Worm (Caenorhabditis elegans) whole organism, midembryonic: Measurements from ENCODE around the gene srh-98.

Experiments
- T22C8.4 ChIP-seq: fragments of 200-800 bp; sonication (Bioruptor generic); IDR thresholded peaks from 2 replicates; pipeline ENCODE4 v1.3.6; 2022; ENCODE audit warnings: missing genetic modification characterization, missing compliant biosample characterization
- cog-1 ChIP-seq: sonication (generic microtip); optimal IDR thresholded peaks from 2 replicates; lab custom pipeline; 2016; ENCODE audit warnings: missing genetic modification characterization, missing compliant biosample characterization
- flt-1 ChIP-seq: fragments of 200-800 bp; sonication (Bioruptor generic); IDR thresholded peaks from 2 replicates; pipeline ENCODE4 v1.3.6; 2022; ENCODE audit warnings: missing genetic modification characterization, missing compliant biosample characterization
- klf-2 ChIP-seq: fragments of 200-800 bp; sonication (Bioruptor generic); conservative IDR thresholded peaks from 2 replicates; pipeline ENCODE4 v1.3.6; 2022; ENCODE audit warnings: missing genetic modification reagents, missing genetic modification characterization, missing compliant biosample characterization
- med-1 ChIP-seq: sonication (generic microtip); optimal IDR thresholded peaks from 2 replicates; lab custom pipeline; 2017; ENCODE audit warnings: missing genetic modification characterization, mild to moderate bottlenecking, missing compliant biosample characterization, antibody characterized with exemption, missing genetic modification reagents; ENCODE audit not compliant: insufficient read depth
- ref-1 ChIP-seq: fragments of 200-800 bp; sonication (Bioruptor generic); conservative IDR thresholded peaks from 2 replicates; pipeline ENCODE4 v1.3.6; 2022; ENCODE audit warnings: missing genetic modification reagents, missing genetic modification characterization, missing compliant biosample characterization
- tab-1 ChIP-seq: fragments of 200-800 bp; sonication (Bioruptor generic); IDR thresholded peaks from 2 replicates; pipeline ENCODE4 v1.3.6; 2022; ENCODE audit warnings: missing genetic modification characterization, missing compliant biosample characterization
- ztf-23 ChIP-seq: fragments of 200-800 bp; sonication (Bioruptor generic); IDR thresholded peaks from 2 replicates; pipeline ENCODE4 v1.3.6; 2022; ENCODE audit warnings: missing genetic modification reagents, missing genetic modification characterization, missing compliant biosample characterization
- ztf-29 ChIP-seq: fragments of 200-800 bp; sonication (Bioruptor generic); IDR thresholded peaks from 2 replicates; pipeline ENCODE4 v1.3.6; 2022; ENCODE audit warnings: missing genetic modification reagents, missing genetic modification characterization, missing compliant biosample characterization

srh-98 gene

DNA sequence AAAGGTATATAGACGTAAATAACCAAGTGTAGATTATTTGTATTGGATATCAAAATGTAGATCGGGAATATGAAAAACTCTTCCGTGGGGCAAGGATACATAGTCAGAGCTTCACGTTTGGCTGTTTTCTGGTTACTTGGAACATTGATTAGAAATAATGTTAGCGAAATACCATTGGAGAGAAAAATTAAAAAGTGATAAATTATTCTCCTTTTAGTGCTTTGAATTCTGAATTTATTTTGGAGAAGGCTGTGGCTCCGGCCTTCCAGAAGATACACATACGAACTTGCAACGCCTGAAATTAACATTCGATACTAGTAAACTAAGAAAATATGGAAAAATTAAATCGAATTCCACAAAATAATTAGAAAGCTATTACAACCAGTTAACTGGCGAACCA, at the start of gene srh-98:
Gene srh-98, minus strand, starts transcription at position 101 of the 400 bp plus-strand sequence.
- no peak for TF ChIP-seq T22C8.4 (GFP tag; lab: Robert Waterston, UW)
- no peak for TF ChIP-seq flt-1 (GFP tag; lab: Robert Waterston, UW)
- no peak for TF ChIP-seq ztf-29
- no peak for TF ChIP-seq ref-1 (GFP tag; lab: Robert Waterston, UW)
- no peak for TF ChIP-seq klf-2 (GFP tag; lab: Robert Waterston, UW)

DNA sequence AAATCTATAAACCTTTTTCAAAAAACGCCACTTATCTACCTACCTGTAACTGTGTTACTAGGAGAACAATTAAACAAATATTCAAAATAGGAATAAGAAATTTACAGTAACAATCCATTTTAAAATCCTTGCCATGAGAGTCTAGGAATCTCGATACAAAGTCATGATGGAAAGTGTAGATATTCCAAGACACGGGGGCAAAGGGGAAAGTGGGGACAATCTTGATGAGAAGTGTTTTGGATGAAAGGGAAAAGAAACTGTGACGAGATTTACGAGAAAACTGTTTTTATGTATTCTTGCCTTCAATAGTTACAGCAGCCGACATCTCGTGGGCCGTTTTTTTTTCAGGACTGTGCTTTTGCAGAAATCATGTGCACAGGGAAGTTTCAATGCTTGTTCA, 46.6 kb upstream of the srh-98 start, which contains the start of gene F28G4.2:
Gene F28G4.2, minus strand, starts transcription at position 175 of the 400 bp plus-strand sequence.
- no peak for TF ChIP-seq ztf-23 (GFP tag; lab: Robert Waterston, UW)

DNA sequence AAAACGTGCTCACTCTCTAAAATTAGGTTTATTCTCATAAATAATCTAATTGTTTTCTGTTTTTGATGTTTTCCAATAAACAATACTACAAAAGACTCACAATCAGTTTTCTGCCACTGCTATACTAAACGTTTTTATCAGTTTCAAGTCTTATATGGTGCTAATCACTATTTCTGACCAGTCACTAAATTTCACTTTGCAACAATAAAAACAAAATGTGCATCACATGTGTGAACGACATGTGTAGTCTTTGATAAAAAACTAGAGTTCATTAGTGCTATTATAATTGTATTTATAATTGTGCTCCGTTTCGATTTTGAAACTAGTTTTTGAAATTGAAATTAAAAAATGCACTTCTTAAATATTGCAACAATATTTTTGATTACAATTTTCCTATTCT, 42.4 kb upstream of the srh-98 start, which contains the start of gene cyp-37B1:
Gene cyp-37B1, plus strand, starts transcription at position 199 of the 400 bp plus-strand sequence.
- TF ChIP-seq ztf-23 (GFP tag; lab: Robert Waterston, UW) = no peak
- no peak for TF ChIP-seq T22C8.4 (GFP tag; lab: Robert Waterston, UW)
- TF ChIP-seq flt-1 (GFP tag; lab: Robert Waterston, UW) = no peak
- no peak for TF ChIP-seq ztf-29
- no peak for TF ChIP-seq ref-1 (GFP tag; lab: Robert Waterston, UW)
- TF ChIP-seq klf-2 (GFP tag; lab: Robert Waterston, UW) = no peak
- no peak for TF ChIP-seq cog-1 (tag; lab: Kevin White, UChicago)
- TF ChIP-seq tab-1 (GFP tag; lab: Robert Waterston, UW) = no peak
- no peak for TF ChIP-seq med-1 (GFP tag; lab: Kevin White, UChicago)

DNA sequence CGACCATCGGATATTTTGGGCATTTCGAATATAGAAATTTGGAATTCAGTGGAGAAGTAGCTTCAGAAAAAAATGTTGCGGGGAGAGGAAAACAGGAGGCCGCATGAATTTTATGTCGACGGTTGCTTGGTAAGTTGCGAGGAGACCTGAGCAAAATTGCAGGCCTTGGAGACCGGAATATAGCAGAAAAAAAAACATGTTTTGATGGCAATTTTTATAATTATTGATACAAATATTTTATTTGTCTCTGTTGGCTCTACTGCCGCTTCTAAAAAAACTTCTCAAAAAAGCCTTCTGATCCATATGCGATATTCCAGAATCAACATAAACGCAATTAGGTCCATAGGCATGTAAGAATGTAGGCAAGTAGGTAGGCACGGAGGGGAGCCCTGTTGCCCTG, 39.8 kb upstream of the srh-98 start, which contains the start of gene pacl-1:
Gene pacl-1, minus strand, starts transcription at position 101 of the 400 bp plus-strand sequence.
- TF ChIP-seq ztf-29 = no peak
- TF ChIP-seq ztf-23 (GFP tag; lab: Robert Waterston, UW) = no peak
- no peak for TF ChIP-seq med-1 (GFP tag; lab: Kevin White, UChicago)

DNA sequence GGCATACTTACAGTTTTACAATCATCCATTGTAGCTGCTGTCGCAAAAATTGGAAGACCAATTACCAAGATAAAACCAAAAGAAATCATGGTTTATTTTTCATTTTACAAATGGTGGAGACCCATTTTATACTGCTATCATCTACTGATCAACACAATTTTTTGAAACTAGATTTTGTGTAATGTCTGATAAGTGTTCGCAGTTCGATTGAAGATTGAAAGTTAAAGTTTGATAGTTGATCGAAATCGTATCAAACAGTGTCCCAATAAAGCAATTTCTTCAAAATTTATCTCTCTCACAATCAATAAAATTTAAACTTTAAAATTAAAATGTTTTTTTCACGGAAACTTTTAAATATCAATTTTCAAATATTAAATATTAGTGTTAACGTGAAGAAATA, 35.6 kb upstream of the srh-98 start, which contains the start of gene T13F3.6:
Gene T13F3.6, minus strand, starts transcription at position 101 of the 400 bp plus-strand sequence.
- TF ChIP-seq ztf-23 (GFP tag; lab: Robert Waterston, UW) (no peak), ztf-29 (no peak)

DNA sequence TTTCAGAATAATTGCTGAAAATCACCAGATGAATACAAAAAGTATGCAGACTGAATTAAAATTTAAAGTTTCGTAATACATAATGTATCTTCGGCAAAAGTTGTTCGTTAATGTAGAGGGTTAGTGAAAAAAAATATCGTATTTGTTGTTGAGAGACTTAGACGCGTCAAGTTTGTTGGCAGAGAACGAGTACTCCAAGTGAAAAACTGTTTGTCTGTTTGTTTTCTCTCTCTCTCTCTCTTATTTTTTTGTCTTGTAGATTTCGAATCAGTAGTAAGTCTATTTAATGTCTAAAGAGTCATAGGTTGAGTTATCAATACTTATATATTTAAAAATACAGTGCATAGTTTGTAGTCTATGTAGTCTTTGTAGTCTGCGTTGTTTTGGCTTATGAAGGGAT, 34.0 kb upstream of the srh-98 start, which contains the start of the genes fbxa-2 and T13F3.8:
Gene fbxa-2, minus strand, starts transcription at position 101 of the 400 bp plus-strand sequence.
Gene T13F3.8, plus strand, starts transcription at position 245 of the 400 bp plus-strand sequence.
- TF ChIP-seq flt-1 (GFP tag; lab: Robert Waterston, UW) = no peak

DNA sequence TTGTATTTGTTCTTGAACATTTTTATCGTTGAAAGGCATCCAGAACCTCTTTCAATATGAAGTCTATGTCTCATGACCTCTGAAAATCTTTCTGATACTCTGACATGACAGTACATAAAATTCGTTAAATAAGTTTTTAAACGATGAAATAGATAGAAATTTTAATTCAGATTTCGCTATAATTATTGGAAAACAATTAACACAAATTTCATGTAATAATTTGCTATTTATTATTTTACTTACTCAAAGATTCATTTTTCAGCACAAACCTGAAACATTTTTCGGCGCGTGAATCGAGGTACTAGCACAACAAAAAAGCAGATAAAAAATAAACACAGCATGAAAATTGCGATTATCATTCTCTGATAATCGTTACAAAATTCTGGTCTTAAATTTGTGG, 31.0 kb upstream of the srh-98 start, which contains the start of gene T13F3.4:
Gene T13F3.4, minus strand, starts transcription at position 101 of the 400 bp plus-strand sequence.
- no peak for TF ChIP-seq cog-1 (tag; lab: Kevin White, UChicago)
- TF ChIP-seq T22C8.4 (GFP tag; lab: Robert Waterston, UW) = no peak
- TF ChIP-seq ztf-29 = no peak
- TF ChIP-seq med-1 (GFP tag; lab: Kevin White, UChicago) = no peak
- TF ChIP-seq tab-1 (GFP tag; lab: Robert Waterston, UW) = no peak
- TF ChIP-seq flt-1 (GFP tag; lab: Robert Waterston, UW) = no peak
- TF ChIP-seq ztf-23 (GFP tag; lab: Robert Waterston, UW) = no peak
- TF ChIP-seq ref-1 (GFP tag; lab: Robert Waterston, UW) = no peak
- TF ChIP-seq klf-2 (GFP tag; lab: Robert Waterston, UW) = no peak

DNA sequence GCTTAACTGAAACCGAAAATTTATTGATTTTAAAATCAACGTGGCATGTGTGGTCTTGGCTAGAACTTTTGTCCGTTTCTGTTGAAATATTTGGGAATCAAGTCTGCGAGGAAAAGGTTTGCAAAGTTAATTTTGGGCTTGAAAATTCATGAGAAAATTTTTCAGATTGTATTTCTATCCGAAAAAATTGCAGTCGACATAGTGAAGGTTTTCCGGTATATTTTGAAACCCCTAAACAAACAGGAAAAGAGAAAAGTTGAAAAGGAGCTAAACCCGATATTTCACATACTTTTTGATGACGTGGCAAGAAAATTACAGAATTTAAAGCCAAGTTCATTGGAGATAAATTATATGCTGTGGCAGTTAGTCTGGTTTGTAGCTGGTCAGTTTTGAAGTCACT, 24.1 kb upstream of the srh-98 start, which contains the start of gene nhr-127:
Gene nhr-127, plus strand, starts transcription at position 301 of the 400 bp plus-strand sequence.
- no peak for TF ChIP-seq ref-1 (GFP tag; lab: Robert Waterston, UW)
- TF ChIP-seq cog-1 (tag; lab: Kevin White, UChicago) = no peak
- TF ChIP-seq T22C8.4 (GFP tag; lab: Robert Waterston, UW) = no peak
- TF ChIP-seq ztf-29 = no peak
- no peak for TF ChIP-seq med-1 (GFP tag; lab: Kevin White, UChicago)
- TF ChIP-seq flt-1 (GFP tag; lab: Robert Waterston, UW) = no peak
- TF ChIP-seq klf-2 (GFP tag; lab: Robert Waterston, UW) = no peak
- no peak for TF ChIP-seq ztf-23 (GFP tag; lab: Robert Waterston, UW)
- TF ChIP-seq tab-1 (GFP tag; lab: Robert Waterston, UW) = no peak

DNA sequence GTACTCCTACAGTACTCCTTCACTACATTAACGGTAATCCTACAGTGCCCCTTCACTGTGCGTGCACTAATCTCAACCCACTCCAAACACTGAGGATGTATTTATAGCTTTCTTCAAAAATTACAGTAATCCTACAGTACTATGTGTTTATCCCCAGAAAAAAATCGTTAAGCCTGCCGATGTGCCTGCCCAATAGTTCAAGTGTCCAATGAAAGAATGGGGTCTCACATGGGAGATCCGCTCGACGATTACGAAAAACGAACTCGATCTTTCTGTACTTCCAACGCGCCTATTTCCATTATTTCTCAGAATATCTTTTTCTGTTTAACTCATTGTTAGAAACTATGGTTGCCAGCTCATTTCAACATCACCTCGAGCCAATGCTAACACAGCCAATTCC, 22.6 kb upstream of the srh-98 start, which contains the start of gene nhr-218:
Gene nhr-218, plus strand, starts transcription at position 301 of the 400 bp plus-strand sequence.
- TF ChIP-seq T22C8.4 (GFP tag; lab: Robert Waterston, UW) = no peak
- no peak for TF ChIP-seq tab-1 (GFP tag; lab: Robert Waterston, UW)
- no peak for TF ChIP-seq med-1 (GFP tag; lab: Kevin White, UChicago)
- no peak for TF ChIP-seq ref-1 (GFP tag; lab: Robert Waterston, UW)
- no peak for TF ChIP-seq klf-2 (GFP tag; lab: Robert Waterston, UW)
- TF ChIP-seq flt-1 (GFP tag; lab: Robert Waterston, UW) = no peak
- no peak for TF ChIP-seq ztf-29
- TF ChIP-seq ztf-23 (GFP tag; lab: Robert Waterston, UW) = no peak
- no peak for TF ChIP-seq cog-1 (tag; lab: Kevin White, UChicago)

DNA sequence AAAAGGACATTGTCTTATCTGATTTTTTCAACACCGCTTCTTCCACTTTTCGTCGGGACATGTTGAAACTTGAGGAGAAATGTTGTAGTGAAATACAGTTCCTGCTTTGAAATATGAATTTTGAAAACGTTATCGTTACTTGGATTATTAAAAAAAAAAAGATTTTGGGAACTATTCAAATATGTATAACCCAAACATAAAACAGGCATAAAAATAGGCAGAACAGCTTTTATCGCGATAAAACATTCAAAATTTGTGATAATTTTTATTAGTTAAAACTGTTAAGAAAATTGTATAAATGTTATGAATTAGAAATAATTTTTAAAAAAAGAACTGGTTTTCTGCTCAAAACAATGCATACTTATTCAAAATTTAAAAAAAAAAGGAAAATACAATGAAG, 20.8 kb upstream of the srh-98 start, which contains the start of gene bgnt-1.3:
Gene bgnt-1.3, minus strand, starts transcription at position 101 of the 400 bp plus-strand sequence.
- TF ChIP-seq ztf-23 (GFP tag; lab: Robert Waterston, UW) (no peak), tab-1 (GFP tag; lab: Robert Waterston, UW) (no peak), klf-2 (GFP tag; lab: Robert Waterston, UW) (no peak), ref-1 (GFP tag; lab: Robert Waterston, UW) (no peak), flt-1 (GFP tag; lab: Robert Waterston, UW) (no peak), med-1 (GFP tag; lab: Kevin White, UChicago) (no peak), ztf-29 (no peak), T22C8.4 (GFP tag; lab: Robert Waterston, UW) (no peak), cog-1 (tag; lab: Kevin White, UChicago) (no peak)
